Worm (Caenorhabditis elegans) whole organism, L1 larva: Measurements from ENCODE around the gene emc-5.

Experiments used
- ama-1 ChIP-seq: fragments of 150-350 bp; optimal IDR thresholded peaks from 2 replicates; lab custom pipeline; 2014
- dpl-1 ChIP-seq, 3 experiments: fragments of 150-350 bp in 2 of 3; sonication (generic microtip) in 1 of 3; optimal IDR thresholded peaks; 2 replicates each; lab custom pipeline; 2014 to 2017; ENCODE audit warnings: missing biosample characterization in 3 of 3, missing genetic modification characterization in 3 of 3, missing genetic modification reagents in 3 of 3
- elt-2 ChIP-seq: sonication (generic microtip); optimal IDR thresholded peaks from 2 replicates; lab custom pipeline; 2016; ENCODE audit warnings: missing genetic modification characterization, mild to moderate bottlenecking, inconsistent platforms, missing compliant biosample characterization, missing genetic modification reagents
- fkh-10 ChIP-seq: sonication (generic microtip); optimal IDR thresholded peaks from 2 replicates; lab custom pipeline; 2017; ENCODE audit warnings: missing biosample characterization, missing genetic modification reagents, missing genetic modification characterization
- fos-1 ChIP-seq: fragments of 150-350 bp; optimal IDR thresholded peaks from 2 replicates; lab custom pipeline; 2014; ENCODE audit warnings: missing biosample characterization, missing genetic modification characterization
- lin-13 ChIP-seq: fragments of 150-350 bp; optimal IDR thresholded peaks from 2 replicates; lab custom pipeline; 2014; ENCODE audit warnings: missing biosample characterization, missing genetic modification reagents, missing genetic modification characterization
- mdl-1 ChIP-seq, 2 experiments: fragments of 150-350 bp; optimal IDR thresholded peaks; 2 replicates each; lab custom pipeline; 2014 to 2017; ENCODE audit warnings: missing biosample characterization in 2 of 2, missing genetic modification characterization in 2 of 2, inconsistent platforms in 1 of 2
- nhr-77 ChIP-seq: fragments of 150-350 bp; optimal IDR thresholded peaks from 2 replicates; lab custom pipeline; 2014; ENCODE audit warnings: missing biosample characterization, missing genetic modification characterization
- nhr-84 ChIP-seq: sonication (generic microtip); optimal IDR thresholded peaks from 2 replicates; lab custom pipeline; 2017; ENCODE audit warnings: missing biosample characterization, missing genetic modification characterization
- swsn-7 ChIP-seq: sonication (generic microtip); optimal IDR thresholded peaks from 2 replicates; lab custom pipeline; 2016; ENCODE audit warnings: missing genetic modification characterization, missing compliant biosample characterization
- unc-62 ChIP-seq: fragments of 150-350 bp; optimal IDR thresholded peaks from 2 replicates; lab custom pipeline; 2014; ENCODE audit warnings: missing biosample characterization, missing genetic modification reagents, missing genetic modification characterization
- zag-1 ChIP-seq: fragments of 150-350 bp; optimal IDR thresholded peaks from 2 replicates; lab custom pipeline; 2014; ENCODE audit warnings: missing biosample characterization, missing genetic modification characterization
- ztf-4 ChIP-seq: fragments of 150-350 bp; optimal IDR thresholded peaks from 2 replicates; lab custom pipeline; 2014; ENCODE audit warnings: missing biosample characterization, missing genetic modification characterization

- no peak for TF ChIP-seq nhr-84 (tag; lab: Kevin White, UChicago)
- no peak for TF ChIP-seq fkh-10 (GFP tag; lab: Kevin White, UChicago)
- no peak for TF ChIP-seq dpl-1 (GFP tag; optimal IDR thresholded peaks at IDR 0.05; lab: Kevin White, UChicago)
- no peak for TF ChIP-seq zag-1
- no peak for TF ChIP-seq elt-2
- no peak for TF ChIP-seq lin-13 (GFP tag; lab: Kevin White, UChicago)
- no peak for TF ChIP-seq unc-62 (GFP tag; lab: Kevin White, UChicago)
- TF ChIP-seq mdl-1 (tag; optimal IDR thresholded peaks at IDR 0.05; lab: Kevin White, UChicago), result no peak
- no peak for TF ChIP-seq ama-1 (lab: Kevin White, UChicago)
- no peak for TF ChIP-seq swsn-7
- TF ChIP-seq nhr-77 (tag; lab: Kevin White, UChicago), result no peak
- TF ChIP-seq ztf-4 (tag; lab: Kevin White, UChicago), result no peak
- no peak for TF ChIP-seq fos-1 (tag; lab: Kevin White, UChicago)
Observed at ce11 chrII:11453639-11454038, 42.9 kb upstream of the emc-5 start.
